Fruit fly (Drosophila melanogaster) whole organism, adult: ENCODE data around the gene CG1575.

Experiments
- CG11617 ChIP-seq: fragments of 200-800 bp; sonication (Bioruptor generic); optimal IDR thresholded peaks from 2 replicates; lab custom pipeline; 2017; ENCODE audit warnings: mild to moderate bottlenecking, missing biosample characterization, missing genetic modification reagents, missing genetic modification characterization
- CG14711 ChIP-seq: fragments of 200-800 bp; sonication (Bioruptor generic); optimal IDR thresholded peaks from 2 replicates; lab custom pipeline; 2018; ENCODE audit warnings: missing biosample characterization, mild to moderate bottlenecking, missing genetic modification characterization, moderate library complexity
- CG1620 ChIP-seq: fragments of 200-800 bp; sonication (Bioruptor generic); optimal IDR thresholded peaks from 2 replicates; lab custom pipeline; 2016; ENCODE audit warnings: missing biosample characterization, missing genetic modification characterization
- CG33017 ChIP-seq: fragments of 200-800 bp; sonication (Bioruptor generic); optimal IDR thresholded peaks from 2 replicates; lab custom pipeline; 2018; ENCODE audit warnings: missing biosample characterization, mild to moderate bottlenecking, missing genetic modification characterization, moderate library complexity
- CG5204 ChIP-seq: fragments of 200-800 bp; sonication (Bioruptor generic); optimal IDR thresholded peaks from 2 replicates; lab custom pipeline; 2016; ENCODE audit warnings: missing biosample characterization, missing genetic modification characterization
- CG7101 ChIP-seq: fragments of 200-800 bp; sonication (Bioruptor generic); optimal IDR thresholded peaks from 2 replicates; lab custom pipeline; 2018; ENCODE audit warnings: missing biosample characterization, mild to moderate bottlenecking, missing genetic modification characterization, moderate library complexity
- Hr96 ChIP-seq: fragments of 200-800 bp; sonication (Bioruptor generic); optimal IDR thresholded peaks from 2 replicates; lab custom pipeline; 2016; ENCODE audit warnings: missing biosample characterization, missing genetic modification characterization
- bab1 ChIP-seq: fragments of 200-800 bp; sonication (Bioruptor generic); optimal IDR thresholded peaks from 3 replicates; lab custom pipeline; 2019; ENCODE audit warnings: missing biosample characterization, mild to moderate bottlenecking, missing genetic modification characterization, moderate library complexity
- cic ChIP-seq: fragments of 200-800 bp; sonication (Bioruptor generic); optimal IDR thresholded peaks from 2 replicates; lab custom pipeline; 2017; ENCODE audit warnings: missing biosample characterization, mild to moderate bottlenecking, missing genetic modification characterization, moderate library complexity
- cnc ChIP-seq, 2 experiments: fragments of >200 bp; optimal IDR thresholded peaks; 2 replicates each; lab custom pipeline; 2017
- kay ChIP-seq: fragments of 200-800 bp; sonication (Bioruptor generic); peaks from one replicate; lab custom pipeline; 2016; ENCODE audit warnings: missing biosample characterization, missing genetic modification characterization, borderline replicate concordance
- ovo ChIP-seq: fragments of 200-800 bp; sonication (Bioruptor generic); optimal IDR thresholded peaks from 2 replicates; lab custom pipeline; 2016; ENCODE audit warnings: missing biosample characterization, missing genetic modification characterization

DNA sequence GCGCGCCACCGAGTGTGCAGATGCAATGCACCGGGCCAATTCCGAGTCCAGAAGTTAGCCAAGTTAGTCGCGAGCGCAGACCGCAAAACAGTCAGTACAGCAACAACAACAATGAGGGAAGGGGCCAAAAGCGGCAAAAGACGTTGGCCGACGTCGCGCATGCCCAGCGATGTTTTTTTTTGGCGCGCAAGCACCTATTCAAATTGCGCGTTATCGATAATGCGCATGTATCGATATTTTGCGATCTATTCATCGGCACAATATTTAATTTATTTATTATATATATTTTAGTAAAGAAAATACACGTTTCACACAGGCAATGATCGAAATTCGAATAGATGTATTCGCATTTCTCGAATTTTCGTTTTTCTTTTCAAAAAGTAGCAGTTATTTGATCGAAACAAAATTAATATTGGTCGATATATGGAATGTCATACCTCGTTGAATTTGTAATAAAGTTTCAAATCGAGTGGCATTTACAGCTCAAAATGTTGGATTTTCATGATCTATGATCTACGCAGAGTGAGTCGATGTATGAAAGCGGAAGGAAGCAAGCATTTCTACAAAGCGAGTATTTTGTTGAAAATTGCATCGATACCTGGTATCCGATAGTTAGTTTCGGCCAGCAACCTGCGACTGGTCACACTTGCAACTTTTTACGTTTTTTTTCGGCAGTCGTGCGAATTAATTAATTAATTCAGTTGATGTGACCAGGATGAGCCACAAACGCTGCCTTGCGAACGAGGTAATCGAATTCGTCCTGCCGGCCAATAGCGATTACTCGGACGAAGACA lies 12.6 kb downstream of the CG1575 start, which contains the start of gene CG2116:
- no peak for TF ChIP-seq kay (GFP tag; lab: Kevin White, UChicago)
- no peak for TF ChIP-seq Hr96 (GFP tag; lab: Kevin White, UChicago)
- TF ChIP-seq cnc (optimal IDR thresholded peaks at IDR 0.05; lab: Kevin White, UChicago) = no peak
- TF ChIP-seq CG1620 (GFP tag; lab: Kevin White, UChicago) = peak; percentile 24
- TF ChIP-seq CG11617 (GFP tag; lab: Kevin White, UChicago) = no peak
- no peak for TF ChIP-seq CG14711 (tag; lab: Kevin White, UChicago)
- no peak for TF ChIP-seq CG33017 (tag; lab: Kevin White, UChicago)
- TF ChIP-seq CG7101 (tag; lab: Kevin White, UChicago) = peak; percentile 7
- TF ChIP-seq CG5204 (GFP tag; lab: Kevin White, UChicago) = no peak
- TF ChIP-seq ovo (GFP tag; lab: Kevin White, UChicago) = no peak
- TF ChIP-seq cic (GFP tag; lab: Kevin White, UChicago) = no peak
- TF ChIP-seq bab1 (GFP tag; lab: Kevin White, UChicago) = peak; percentile 14
